Worm (Caenorhabditis elegans): ENCODE results near the gene eea-1.

DNA sequence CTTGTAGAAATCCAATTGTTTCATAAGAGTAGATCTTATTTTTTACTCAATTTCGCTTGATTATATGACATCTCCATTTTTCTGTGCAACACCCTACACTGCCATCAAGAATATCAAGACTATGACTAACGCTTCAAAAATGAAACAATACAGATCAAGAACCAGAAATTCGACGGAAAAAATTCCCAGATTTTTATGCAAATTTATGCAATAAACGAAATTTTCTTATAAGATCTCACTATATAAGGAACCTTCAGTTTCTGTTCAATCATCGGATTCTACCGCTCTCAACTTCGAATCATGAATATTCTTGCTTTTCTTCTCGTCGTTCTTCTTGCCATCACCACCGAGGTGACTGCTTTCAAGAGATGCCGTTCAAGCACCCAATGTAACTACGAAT, 9.1 kb upstream of the eea-1 start, which contains the start of gene R11G10.4:
- TF ChIP-seq W03F9.2 (tag; optimal IDR thresholded peaks at IDR 0.05) (no peak), dao-5 (tag; optimal IDR thresholded peaks at IDR 0.05) (no peak), him-1 (tag; optimal IDR thresholded peaks at IDR 0.05) (no peak)

Measured in whole organism, L4/young adult.